Worm (Caenorhabditis elegans): Measurements from ENCODE around the gene srz-74.

ce11 chrIV:16330508-16330907, 1.2 kb downstream of the srz-74 start:
- TF ChIP-seq F13C5.2 (tag; optimal IDR thresholded peaks at IDR 0.05) (no peak), flt-1 (GFP tag; IDR thresholded peaks at IDR 0.05) (no peak), ceh-13 (GFP tag; optimal IDR thresholded peaks at IDR 0.05) (no peak), sea-1 (GFP tag; conservative IDR thresholded peaks at IDR 0.05) (0 out of 2 replicates have a peak, but pooled peaks have one; percentile 5), ama-1 (optimal IDR thresholded peaks at IDR 0.05) (no peak)
